Worm (Caenorhabditis elegans) whole organism, L2 larva: ENCODE measurements around the gene mak-1.

Source experiments
- C34F6.9 ChIP-seq: fragments of 150-350 bp; optimal IDR thresholded peaks from 2 replicates; lab custom pipeline; 2014; ENCODE audit warnings: missing biosample characterization, missing genetic modification characterization
- F13H6.1 ChIP-seq: sonication (generic microtip); optimal IDR thresholded peaks from 2 replicates; lab custom pipeline; 2016; ENCODE audit warnings: missing genetic modification characterization, missing compliant biosample characterization
- R02D3.7 ChIP-seq: fragments of 150-350 bp; optimal IDR thresholded peaks from 2 replicates; lab custom pipeline; 2014; ENCODE audit warnings: missing biosample characterization, missing genetic modification characterization
- ZK546.5 ChIP-seq: sonication (generic microtip); optimal IDR thresholded peaks from 2 replicates; lab custom pipeline; 2017; ENCODE audit warnings: missing biosample characterization, missing genetic modification characterization
- ama-1 ChIP-seq: fragments of 150-350 bp; optimal IDR thresholded peaks from 2 replicates; lab custom pipeline; 2018; ENCODE audit warnings: inconsistent platforms
- blmp-1 ChIP-seq: sonication (generic microtip); optimal IDR thresholded peaks from 2 replicates; lab custom pipeline; 2017; ENCODE audit warnings: missing genetic modification characterization, mild to moderate bottlenecking, missing compliant biosample characterization, antibody characterized with exemption, moderate library complexity; ENCODE audit not compliant: insufficient read depth
- ceh-16 ChIP-seq: fragments of 150-350 bp; optimal IDR thresholded peaks from 2 replicates; lab custom pipeline; 2014; ENCODE audit warnings: missing biosample characterization, missing genetic modification characterization
- crh-2 ChIP-seq: sonication (generic microtip); optimal IDR thresholded peaks from 2 replicates; lab custom pipeline; 2017; ENCODE audit warnings: missing biosample characterization, missing genetic modification characterization
- dmd-4 ChIP-seq: sonication (generic microtip); optimal IDR thresholded peaks from 2 replicates; lab custom pipeline; 2017; ENCODE audit warnings: missing biosample characterization, missing genetic modification characterization
- egl-27 ChIP-seq: sonication (generic microtip); optimal IDR thresholded peaks from 3 replicates; lab custom pipeline; 2017; ENCODE audit warnings: missing biosample characterization, missing genetic modification reagents, missing genetic modification characterization
- fos-1 ChIP-seq: fragments of 150-350 bp; optimal IDR thresholded peaks from 2 replicates; lab custom pipeline; 2014; ENCODE audit warnings: missing biosample characterization, missing genetic modification characterization
- lin-11 ChIP-seq: fragments of 150-350 bp; sonication (generic microtip); optimal IDR thresholded peaks from 2 replicates; lab custom pipeline; 2014; ENCODE audit warnings: missing biosample characterization, missing genetic modification characterization, inconsistent platforms, mixed read lengths
- lin-13 ChIP-seq: fragments of 150-350 bp; optimal IDR thresholded peaks from 2 replicates; lab custom pipeline; 2014; ENCODE audit warnings: missing biosample characterization, missing genetic modification reagents, missing genetic modification characterization
- lin-39 ChIP-seq: fragments of 150-350 bp; optimal IDR thresholded peaks from 2 replicates; lab custom pipeline; 2014; ENCODE audit warnings: missing biosample characterization, missing genetic modification reagents, missing genetic modification characterization
- lsy-2 ChIP-seq, 2 experiments: fragments of 150-350 bp in 1 of 2; sonication (generic microtip) in 1 of 2; optimal IDR thresholded peaks; 2 replicates each; lab custom pipeline; 2014 to 2017; ENCODE audit warnings: missing biosample characterization in 2 of 2, missing genetic modification characterization in 2 of 2
- mbf-1 ChIP-seq: sonication (generic microtip); optimal IDR thresholded peaks from 2 replicates; lab custom pipeline; 2017; ENCODE audit warnings: missing biosample characterization, missing genetic modification characterization
- mdl-1 ChIP-seq, 2 experiments: fragments of 150-350 bp in 1 of 2; sonication (generic microtip) in 1 of 2; optimal IDR thresholded peaks; 2 replicates each; lab custom pipeline; 2017; ENCODE audit warnings: missing biosample characterization in 2 of 2, missing genetic modification characterization in 2 of 2
- nhr-10 ChIP-seq: sonication (generic microtip); optimal IDR thresholded peaks from 2 replicates; lab custom pipeline; 2017; ENCODE audit warnings: missing biosample characterization, missing genetic modification characterization
- nhr-11 ChIP-seq: fragments of 150-350 bp; optimal IDR thresholded peaks from 2 replicates; lab custom pipeline; 2014; ENCODE audit warnings: missing biosample characterization, missing genetic modification characterization
- nhr-12 ChIP-seq: fragments of 150-350 bp; optimal IDR thresholded peaks from 2 replicates; lab custom pipeline; 2014; ENCODE audit warnings: missing biosample characterization, missing genetic modification characterization
- nhr-129 ChIP-seq: fragments of 150-350 bp; optimal IDR thresholded peaks from 2 replicates; lab custom pipeline; 2014; ENCODE audit warnings: missing biosample characterization, missing genetic modification characterization
- nhr-21 ChIP-seq: fragments of 150-350 bp; optimal IDR thresholded peaks from 2 replicates; lab custom pipeline; 2014; ENCODE audit warnings: missing biosample characterization, missing genetic modification characterization
- nhr-25 ChIP-seq: fragments of 150-350 bp; sonication (generic microtip); optimal IDR thresholded peaks from 3 replicates; lab custom pipeline; 2014; ENCODE audit warnings: missing biosample characterization, missing genetic modification characterization
- nhr-6 ChIP-seq: fragments of 150-350 bp; optimal IDR thresholded peaks from 2 replicates; lab custom pipeline; 2014; ENCODE audit warnings: missing biosample characterization, missing genetic modification characterization
- peb-1 ChIP-seq: fragments of 150-350 bp; optimal IDR thresholded peaks from 2 replicates; lab custom pipeline; 2014; ENCODE audit warnings: missing biosample characterization, missing genetic modification characterization
- sem-4 ChIP-seq: fragments of 150-350 bp; optimal IDR thresholded peaks from 2 replicates; lab custom pipeline; 2014; ENCODE audit warnings: missing biosample characterization, missing genetic modification reagents, missing genetic modification characterization
- sma-3 ChIP-seq: sonication (generic microtip); optimal IDR thresholded peaks from 2 replicates; lab custom pipeline; 2016; ENCODE audit warnings: missing genetic modification reagents, missing genetic modification characterization, missing compliant biosample characterization
- sma-9 ChIP-seq, 2 experiments: fragments of 150-350 bp in 1 of 2; sonication (generic microtip) in 1 of 2; optimal IDR thresholded peaks; 2 replicates each; lab custom pipeline; 2014 to 2016; ENCODE audit warnings: missing genetic modification characterization in 2 of 2, mild to moderate bottlenecking in 1 of 2, missing biosample characterization in 1 of 2, missing compliant biosample characterization in 1 of 2, missing genetic modification reagents in 1 of 2, moderate library complexity in 1 of 2
- snpc-4 ChIP-seq: fragments of 150-350 bp; optimal IDR thresholded peaks from 2 replicates; lab custom pipeline; 2014; ENCODE audit warnings: missing biosample characterization, missing genetic modification characterization
- unc-39 ChIP-seq: fragments of 150-350 bp; optimal IDR thresholded peaks from 2 replicates; lab custom pipeline; 2014; ENCODE audit warnings: missing biosample characterization, missing genetic modification characterization
- unc-55 ChIP-seq: fragments of 150-350 bp; sonication (generic microtip); optimal IDR thresholded peaks from 3 replicates; lab custom pipeline; 2014; ENCODE audit warnings: missing biosample characterization, missing genetic modification reagents, missing genetic modification characterization
- unc-62 ChIP-seq: fragments of 150-350 bp; optimal IDR thresholded peaks from 2 replicates; lab custom pipeline; 2014; ENCODE audit warnings: missing biosample characterization, missing genetic modification reagents, missing genetic modification characterization
- ztf-4 ChIP-seq: fragments of 150-350 bp; optimal IDR thresholded peaks from 2 replicates; lab custom pipeline; 2014; ENCODE audit warnings: missing biosample characterization, missing genetic modification characterization

mak-1 gene

ce11 chrII:8742972-8743371 is 899 bp upstream of the mak-1 start:
- TF ChIP-seq nhr-25 (tag; lab: Kevin White, UChicago) (no peak), C34F6.9 (tag; lab: Kevin White, UChicago) (peak; percentile 34), lin-11 (peak; percentile 26), lin-13 (peak; percentile 14), lsy-2 (tag; optimal IDR thresholded peaks at IDR 0.05; lab: Kevin White, UChicago) (peak in 1 of 2 experiments; percentile 49)

DNA sequence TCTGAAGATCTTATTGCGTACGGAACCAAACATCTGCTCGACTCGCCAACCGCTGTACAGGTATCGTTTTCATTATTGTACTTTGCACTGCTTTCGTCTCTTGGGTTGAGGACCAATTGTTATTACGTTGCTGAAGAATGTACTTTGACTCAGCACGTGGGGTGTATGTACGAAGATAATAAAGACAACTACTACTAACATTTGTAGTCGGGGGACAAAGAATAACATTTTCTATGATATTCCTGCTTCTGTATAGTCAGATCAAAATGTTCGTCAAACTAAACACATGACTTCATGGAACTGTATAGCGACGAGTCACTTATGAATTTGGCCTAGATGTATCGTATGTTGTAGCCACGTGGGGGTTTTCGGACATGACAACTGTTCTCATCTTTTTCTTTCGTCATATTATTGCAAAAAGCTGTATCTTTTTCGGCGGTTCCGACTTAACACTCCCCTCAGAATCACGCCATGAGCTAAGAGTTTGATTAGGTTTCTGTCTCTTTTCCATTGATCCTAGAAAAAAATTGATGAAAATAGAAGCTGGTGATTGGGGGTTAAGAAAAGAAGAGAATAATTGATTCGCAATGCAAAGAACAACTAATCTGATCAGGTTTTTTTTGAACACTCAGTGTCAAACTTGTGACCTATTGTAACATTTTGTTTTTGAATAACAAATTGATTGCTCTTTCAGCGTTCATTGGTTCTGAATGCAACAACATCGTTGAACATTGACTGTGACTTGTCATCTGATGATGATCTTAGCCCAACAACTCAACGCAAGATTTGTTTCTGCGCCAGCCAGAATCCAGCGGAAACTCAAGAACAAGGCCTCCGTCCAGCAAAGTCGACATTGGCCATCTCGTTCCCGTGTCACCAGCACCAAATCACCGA is 931 bp downstream of the mak-1 start:
- TF ChIP-seq dmd-4 (tag; lab: Kevin White, UChicago) (no peak), egl-27 (no peak), mdl-1 (tag; optimal IDR thresholded peaks at IDR 0.05; lab: Kevin White, UChicago) (peak; percentile 33 to 47), ZK546.5 (no peak), ztf-4 (peak; percentile 35), sma-3 (GFP tag; lab: Kevin White, UChicago) (no peak), nhr-129 (tag; lab: Kevin White, UChicago) (peak; percentile 72), nhr-25 (tag; lab: Kevin White, UChicago) (peak; percentile 2), fos-1 (tag; lab: Kevin White, UChicago) (no peak), F13H6.1 (tag; lab: Kevin White, UChicago) (peak; percentile 29), unc-39 (tag; lab: Kevin White, UChicago) (no peak), ama-1 (lab: Kevin White, UChicago) (peak; percentile 91), sma-9 (GFP tag; optimal IDR thresholded peaks at IDR 0.05; lab: Kevin White, UChicago) (peak; percentile 75), sma-9 (tag; optimal IDR thresholded peaks at IDR 0.05; lab: Kevin White, UChicago) (no peak), lsy-2 (tag; optimal IDR thresholded peaks at IDR 0.05; lab: Kevin White, UChicago) (peak in 1 of 2 experiments; percentile 23), mbf-1 (tag; lab: Kevin White, UChicago) (no peak), R02D3.7 (no peak), sem-4 (peak; percentile 36), nhr-21 (tag; lab: Kevin White, UChicago) (peak; percentile 22), nhr-11 (tag; lab: Kevin White, UChicago) (no peak), peb-1 (no peak), crh-2 (tag; lab: Kevin White, UChicago) (peak; percentile 39), blmp-1 (tag; lab: Kevin White, UChicago) (no peak), lin-39 (tag; lab: Kevin White, UChicago) (no peak)

DNA sequence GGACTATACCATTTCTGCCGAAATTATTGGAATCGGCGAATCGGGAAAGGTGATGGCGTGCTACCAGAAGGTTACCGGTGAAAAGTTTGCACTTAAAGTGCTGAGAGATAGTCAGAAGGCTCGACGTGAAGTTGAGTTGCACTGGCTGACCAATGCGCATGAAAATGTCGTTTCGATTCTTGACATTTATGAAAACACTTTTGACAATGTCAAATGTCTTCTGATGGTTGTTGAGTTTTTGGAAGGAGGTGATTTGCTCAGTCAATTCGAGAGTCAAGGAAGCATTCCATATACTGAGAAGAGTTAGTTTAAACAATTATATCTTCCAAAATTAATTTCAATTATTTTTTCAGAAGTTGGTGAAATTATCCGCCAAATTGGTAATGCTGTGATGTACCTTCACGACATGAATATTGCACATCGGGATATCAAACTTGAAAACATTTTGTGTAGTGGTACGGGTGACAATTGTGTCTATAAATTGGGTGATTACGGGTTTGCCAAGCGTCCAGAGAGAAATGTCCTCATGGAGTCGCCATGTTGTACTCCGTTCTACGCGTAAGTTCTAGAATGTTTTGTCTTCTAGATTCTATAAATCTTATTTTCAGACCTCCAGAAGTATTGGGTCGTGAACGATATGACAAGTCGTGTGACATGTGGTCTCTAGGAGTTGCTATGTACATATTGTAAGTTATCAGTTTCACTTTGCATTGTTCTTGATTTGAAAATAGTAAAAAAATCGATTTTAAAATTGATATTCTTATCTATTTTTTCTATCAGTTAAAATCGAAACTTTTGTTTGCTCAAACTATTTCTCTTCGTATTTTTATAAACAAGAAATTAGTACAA is 1.8 kb downstream of the mak-1 start:
- no peak for TF ChIP-seq nhr-10 (tag; lab: Kevin White, UChicago)
- peak; percentile 4 for TF ChIP-seq ama-1 (lab: Kevin White, UChicago)
- peak; percentile 37 for TF ChIP-seq lin-13
- TF ChIP-seq ZK546.5 = no peak
- TF ChIP-seq peb-1 = no peak
- TF ChIP-seq R02D3.7 = no peak
- TF ChIP-seq ceh-16 = no peak
- TF ChIP-seq nhr-12 (tag; lab: Kevin White, UChicago) = no peak
- no peak for TF ChIP-seq snpc-4 (tag; lab: Kevin White, UChicago)
- TF ChIP-seq blmp-1 (tag; lab: Kevin White, UChicago) = no peak
- TF ChIP-seq crh-2 (tag; lab: Kevin White, UChicago) = no peak
- no peak for TF ChIP-seq F13H6.1 (tag; lab: Kevin White, UChicago)
- TF ChIP-seq unc-62 (GFP tag; lab: Kevin White, UChicago) = no peak
- no peak for TF ChIP-seq lin-11
- no peak for TF ChIP-seq sem-4
- no peak for TF ChIP-seq nhr-6 (tag; lab: Kevin White, UChicago)
- no peak for TF ChIP-seq unc-55
- no peak for TF ChIP-seq sma-3 (GFP tag; lab: Kevin White, UChicago)
- peak in 1 of 2 experiments; percentile 20 for TF ChIP-seq lsy-2 (tag; optimal IDR thresholded peaks at IDR 0.05; lab: Kevin White, UChicago)
